Fruit fly (Drosophila melanogaster) whole organism, pupa: ENCODE measurements around the gene C15.

Source experiments
- CG8159 ChIP-seq: fragments of 200-800 bp; sonication (Bioruptor generic); optimal IDR thresholded peaks from 3 replicates; lab custom pipeline; 2018; ENCODE audit warnings: missing biosample characterization, mild to moderate bottlenecking, missing genetic modification characterization, moderate library complexity
- CG9948 ChIP-seq: fragments of 200-800 bp; sonication (Bioruptor generic); optimal IDR thresholded peaks from 2 replicates; lab custom pipeline; 2018; ENCODE audit warnings: missing biosample characterization, mild to moderate bottlenecking, missing genetic modification characterization, moderate library complexity
- Pif1B ChIP-seq: fragments of 200-800 bp; sonication (Bioruptor generic); optimal IDR thresholded peaks from 3 replicates; lab custom pipeline; 2016; ENCODE audit warnings: missing biosample characterization, missing genetic modification characterization

DNA sequence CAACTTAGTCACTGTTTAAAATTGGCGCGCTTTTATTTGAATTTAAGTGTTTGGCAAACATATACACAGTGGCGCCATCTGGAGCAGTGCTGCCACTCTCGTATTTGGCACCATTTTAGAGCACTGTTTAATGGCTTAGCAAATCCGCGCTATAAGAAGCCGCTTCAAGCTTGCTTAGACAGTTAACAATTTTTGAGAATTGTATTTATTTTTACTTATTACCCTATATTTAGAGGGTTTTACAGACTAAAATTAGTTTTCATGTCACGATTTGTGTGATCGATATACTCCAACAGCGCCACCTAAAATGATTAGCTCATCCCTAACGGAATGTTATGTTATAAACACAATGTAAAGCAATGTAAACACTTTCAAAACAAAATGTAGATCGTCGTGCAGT lies 17.8 kb upstream of the C15 start, which contains the start of gene Fancm:
- TF ChIP-seq Pif1B (GFP tag; lab: Kevin White, UChicago): no peak
- TF ChIP-seq CG9948 (tag; lab: Kevin White, UChicago): peak; percentile 23
- TF ChIP-seq CG8159: peak; percentile 34
